Worm (Caenorhabditis elegans) whole organism, L2 larva: ENCODE results near the gene folr-1.

Experiments
- C34F6.9 ChIP-seq: fragments of 150-350 bp; optimal IDR thresholded peaks from 2 replicates; lab custom pipeline; 2014; ENCODE audit warnings: missing biosample characterization, missing genetic modification characterization
- F13H6.1 ChIP-seq: sonication (generic microtip); optimal IDR thresholded peaks from 2 replicates; lab custom pipeline; 2016; ENCODE audit warnings: missing genetic modification characterization, missing compliant biosample characterization
- R02D3.7 ChIP-seq: fragments of 150-350 bp; optimal IDR thresholded peaks from 2 replicates; lab custom pipeline; 2014; ENCODE audit warnings: missing biosample characterization, missing genetic modification characterization
- ZK546.5 ChIP-seq: sonication (generic microtip); optimal IDR thresholded peaks from 2 replicates; lab custom pipeline; 2017; ENCODE audit warnings: missing biosample characterization, missing genetic modification characterization
- alr-1 ChIP-seq: fragments of 150-350 bp; optimal IDR thresholded peaks from 2 replicates; lab custom pipeline; 2014; ENCODE audit warnings: missing biosample characterization, missing genetic modification characterization
- aly-2 ChIP-seq: fragments of 150-350 bp; optimal IDR thresholded peaks from 2 replicates; lab custom pipeline; 2014; ENCODE audit warnings: missing biosample characterization, missing genetic modification characterization
- ama-1 ChIP-seq: fragments of 150-350 bp; optimal IDR thresholded peaks from 2 replicates; lab custom pipeline; 2018; ENCODE audit warnings: inconsistent platforms
- blmp-1 ChIP-seq: sonication (generic microtip); optimal IDR thresholded peaks from 2 replicates; lab custom pipeline; 2017; ENCODE audit warnings: missing genetic modification characterization, mild to moderate bottlenecking, missing compliant biosample characterization, antibody characterized with exemption, moderate library complexity; ENCODE audit not compliant: insufficient read depth
- ceh-82 ChIP-seq: fragments of 150-350 bp; optimal IDR thresholded peaks from 2 replicates; lab custom pipeline; 2014; ENCODE audit warnings: missing biosample characterization, missing genetic modification characterization
- crh-2 ChIP-seq: sonication (generic microtip); optimal IDR thresholded peaks from 2 replicates; lab custom pipeline; 2017; ENCODE audit warnings: missing biosample characterization, missing genetic modification characterization
- dmd-4 ChIP-seq: sonication (generic microtip); optimal IDR thresholded peaks from 2 replicates; lab custom pipeline; 2017; ENCODE audit warnings: missing biosample characterization, missing genetic modification characterization
- egl-27 ChIP-seq: sonication (generic microtip); optimal IDR thresholded peaks from 3 replicates; lab custom pipeline; 2017; ENCODE audit warnings: missing biosample characterization, missing genetic modification reagents, missing genetic modification characterization
- elt-1 ChIP-seq: fragments of 150-350 bp; optimal IDR thresholded peaks from 2 replicates; lab custom pipeline; 2014; ENCODE audit warnings: missing biosample characterization, missing genetic modification characterization
- elt-3 ChIP-seq: sonication (generic microtip); optimal IDR thresholded peaks from 2 replicates; lab custom pipeline; 2017; ENCODE audit warnings: missing biosample characterization, missing genetic modification characterization
- fos-1 ChIP-seq: fragments of 150-350 bp; optimal IDR thresholded peaks from 2 replicates; lab custom pipeline; 2014; ENCODE audit warnings: missing biosample characterization, missing genetic modification characterization
- gmeb-1 ChIP-seq: fragments of 150-350 bp; optimal IDR thresholded peaks from 2 replicates; lab custom pipeline; 2014; ENCODE audit warnings: missing biosample characterization, missing genetic modification characterization
- lin-11 ChIP-seq: fragments of 150-350 bp; sonication (generic microtip); optimal IDR thresholded peaks from 2 replicates; lab custom pipeline; 2014; ENCODE audit warnings: missing biosample characterization, missing genetic modification characterization, inconsistent platforms, mixed read lengths
- lin-13 ChIP-seq: fragments of 150-350 bp; optimal IDR thresholded peaks from 2 replicates; lab custom pipeline; 2014; ENCODE audit warnings: missing biosample characterization, missing genetic modification reagents, missing genetic modification characterization
- lin-39 ChIP-seq: fragments of 150-350 bp; optimal IDR thresholded peaks from 2 replicates; lab custom pipeline; 2014; ENCODE audit warnings: missing biosample characterization, missing genetic modification reagents, missing genetic modification characterization
- lsy-2 ChIP-seq, 2 experiments: fragments of 150-350 bp in 1 of 2; sonication (generic microtip) in 1 of 2; optimal IDR thresholded peaks; 2 replicates each; lab custom pipeline; 2014 to 2017; ENCODE audit warnings: missing biosample characterization in 2 of 2, missing genetic modification characterization in 2 of 2
- mbf-1 ChIP-seq: sonication (generic microtip); optimal IDR thresholded peaks from 2 replicates; lab custom pipeline; 2017; ENCODE audit warnings: missing biosample characterization, missing genetic modification characterization
- mdl-1 ChIP-seq, 2 experiments: fragments of 150-350 bp in 1 of 2; sonication (generic microtip) in 1 of 2; optimal IDR thresholded peaks; 2 replicates each; lab custom pipeline; 2017; ENCODE audit warnings: missing biosample characterization in 2 of 2, missing genetic modification characterization in 2 of 2
- nhr-10 ChIP-seq: sonication (generic microtip); optimal IDR thresholded peaks from 2 replicates; lab custom pipeline; 2017; ENCODE audit warnings: missing biosample characterization, missing genetic modification characterization
- nhr-11 ChIP-seq: fragments of 150-350 bp; optimal IDR thresholded peaks from 2 replicates; lab custom pipeline; 2014; ENCODE audit warnings: missing biosample characterization, missing genetic modification characterization
- nhr-129 ChIP-seq: fragments of 150-350 bp; optimal IDR thresholded peaks from 2 replicates; lab custom pipeline; 2014; ENCODE audit warnings: missing biosample characterization, missing genetic modification characterization
- nhr-23 ChIP-seq: fragments of 150-350 bp; optimal IDR thresholded peaks from 2 replicates; lab custom pipeline; 2014; ENCODE audit warnings: missing biosample characterization, missing genetic modification reagents, missing genetic modification characterization
- nhr-237 ChIP-seq: fragments of 150-350 bp; optimal IDR thresholded peaks from 2 replicates; lab custom pipeline; 2014; ENCODE audit warnings: missing biosample characterization, missing genetic modification characterization
- nhr-25 ChIP-seq: fragments of 150-350 bp; sonication (generic microtip); optimal IDR thresholded peaks from 3 replicates; lab custom pipeline; 2014; ENCODE audit warnings: missing biosample characterization, missing genetic modification characterization
- peb-1 ChIP-seq: fragments of 150-350 bp; optimal IDR thresholded peaks from 2 replicates; lab custom pipeline; 2014; ENCODE audit warnings: missing biosample characterization, missing genetic modification characterization
- sem-4 ChIP-seq: fragments of 150-350 bp; optimal IDR thresholded peaks from 2 replicates; lab custom pipeline; 2014; ENCODE audit warnings: missing biosample characterization, missing genetic modification reagents, missing genetic modification characterization
- skn-1 ChIP-seq: sonication (generic microtip); optimal IDR thresholded peaks from 2 replicates; lab custom pipeline; 2017; ENCODE audit warnings: missing biosample characterization, missing genetic modification characterization
- sma-3 ChIP-seq: sonication (generic microtip); optimal IDR thresholded peaks from 2 replicates; lab custom pipeline; 2016; ENCODE audit warnings: missing genetic modification reagents, missing genetic modification characterization, missing compliant biosample characterization
- sma-9 ChIP-seq, 2 experiments: fragments of 150-350 bp in 1 of 2; sonication (generic microtip) in 1 of 2; optimal IDR thresholded peaks; 2 replicates each; lab custom pipeline; 2014 to 2016; ENCODE audit warnings: missing genetic modification characterization in 2 of 2, mild to moderate bottlenecking in 1 of 2, missing biosample characterization in 1 of 2, missing compliant biosample characterization in 1 of 2, missing genetic modification reagents in 1 of 2, moderate library complexity in 1 of 2
- snpc-4 ChIP-seq: fragments of 150-350 bp; optimal IDR thresholded peaks from 2 replicates; lab custom pipeline; 2014; ENCODE audit warnings: missing biosample characterization, missing genetic modification characterization
- unc-39 ChIP-seq: fragments of 150-350 bp; optimal IDR thresholded peaks from 2 replicates; lab custom pipeline; 2014; ENCODE audit warnings: missing biosample characterization, missing genetic modification characterization
- unc-55 ChIP-seq: fragments of 150-350 bp; sonication (generic microtip); optimal IDR thresholded peaks from 3 replicates; lab custom pipeline; 2014; ENCODE audit warnings: missing biosample characterization, missing genetic modification reagents, missing genetic modification characterization
- zag-1 ChIP-seq: fragments of 150-350 bp; optimal IDR thresholded peaks from 2 replicates; lab custom pipeline; 2014; ENCODE audit warnings: missing biosample characterization, missing genetic modification characterization
- ztf-1 ChIP-seq: fragments of 200-800 bp; sonication (Bioruptor generic); conservative IDR thresholded peaks from 2 replicates; pipeline ENCODE4 v1.3.6; 2022; ENCODE audit warnings: missing genetic modification characterization, missing compliant biosample characterization

Gene folr-1

DNA sequence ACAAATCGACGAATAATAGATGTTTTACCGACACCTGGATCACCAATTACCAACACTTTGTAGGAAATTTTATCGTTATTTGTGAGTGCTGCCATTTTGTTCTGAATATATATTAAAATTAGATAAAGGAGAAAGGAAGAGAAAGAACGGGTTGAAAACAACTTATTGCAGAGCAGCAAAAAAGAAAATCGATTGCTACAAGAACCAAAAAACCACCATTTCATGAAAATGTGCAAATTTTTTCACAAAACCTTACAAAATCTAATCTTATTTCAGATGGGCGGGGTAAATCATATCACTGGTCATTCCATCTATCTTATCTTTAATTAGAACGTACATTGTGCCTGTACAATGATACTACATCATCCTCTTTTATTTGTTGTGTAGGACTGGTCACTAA is 37.0 kb upstream of the folr-1 start, which contains the start of gene glo-1:
Gene glo-1, minus strand, starts transcription at position 101 of the 400 bp plus-strand sequence.
- no peak for TF ChIP-seq lin-13

DNA sequence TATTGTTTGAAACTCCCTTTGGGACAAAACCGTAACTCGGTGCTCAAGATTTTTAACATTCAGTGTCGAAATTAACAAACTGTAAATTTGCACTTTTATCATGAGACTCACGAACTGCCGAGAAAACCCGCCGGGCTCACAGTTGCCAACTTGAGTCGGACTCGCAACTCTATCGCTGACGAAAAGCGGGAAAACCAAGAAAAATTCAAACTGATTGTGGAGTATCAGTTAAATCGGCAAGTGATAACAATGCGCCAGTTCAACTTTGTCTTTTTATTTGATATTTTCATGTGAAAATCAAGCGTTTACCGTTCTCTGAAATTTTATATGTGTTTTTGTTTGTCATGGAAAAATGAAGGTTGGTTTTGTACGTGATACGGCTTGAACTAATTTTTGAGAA is 36.5 kb upstream of the folr-1 start:
- TF ChIP-seq fos-1 (tag; lab: Kevin White, UChicago) (peak; percentile 85), ZK546.5 (tag; lab: Kevin White, UChicago) (no peak)

DNA sequence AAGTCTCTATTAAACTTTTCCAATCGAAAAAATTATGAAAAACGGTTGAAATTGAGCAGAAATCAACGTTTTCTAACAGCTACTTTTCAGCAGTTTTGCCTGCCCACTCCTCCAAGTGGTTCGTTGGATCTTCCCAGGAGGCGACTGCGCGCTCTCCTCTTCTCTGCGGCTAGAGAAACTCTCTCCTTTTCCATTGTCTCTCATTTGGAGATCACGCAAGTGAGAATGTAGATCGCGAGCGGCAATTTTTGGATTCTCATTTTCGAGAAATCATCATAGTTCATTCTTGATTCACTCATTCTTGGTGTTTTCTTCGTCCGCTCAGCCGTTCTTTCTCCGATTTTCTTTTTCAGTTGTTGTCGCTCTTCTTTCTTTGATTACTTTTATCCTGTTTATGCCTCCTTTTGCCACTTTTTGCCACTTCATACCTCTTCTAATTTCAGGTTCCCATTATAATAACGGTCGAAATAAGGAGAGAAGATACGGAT is 35.2 kb upstream of the folr-1 start, which contains the start of gene mrp-4:
Gene mrp-4, plus strand, starts transcription at position 438 of the 488 bp plus-strand sequence.
- no peak for TF ChIP-seq peb-1 (tag; lab: Kevin White, UChicago)
- TF ChIP-seq ama-1, result no peak
- TF ChIP-seq C34F6.9 (tag; lab: Kevin White, UChicago), result no peak
- no peak for TF ChIP-seq nhr-11 (tag; lab: Kevin White, UChicago)
- no peak for TF ChIP-seq gmeb-1
- TF ChIP-seq crh-2, result no peak
- no peak for TF ChIP-seq nhr-25
- TF ChIP-seq unc-39 (tag; lab: Kevin White, UChicago), result no peak
- no peak for TF ChIP-seq elt-3
- no peak for TF ChIP-seq ceh-82

DNA sequence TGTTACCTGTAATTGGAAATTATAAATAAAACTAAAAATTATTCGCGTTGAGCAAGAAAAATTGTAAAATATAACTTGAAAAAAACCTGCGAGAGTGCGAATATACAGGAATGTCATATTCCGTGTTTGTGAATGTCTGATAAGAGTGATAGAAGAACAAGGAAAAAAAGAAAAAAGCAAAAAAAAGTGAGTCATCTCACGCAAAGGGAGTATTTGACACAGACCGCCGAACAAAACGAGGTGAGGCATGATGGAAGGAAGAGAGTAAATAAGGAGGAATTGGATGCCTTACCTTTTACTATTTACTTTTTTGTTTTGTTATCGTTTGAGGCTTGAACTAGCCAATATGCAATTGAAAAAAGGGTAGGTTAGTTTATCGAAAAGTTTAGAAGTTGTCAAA is 26.8 kb upstream of the folr-1 start, which contains the start of gene F21G4.1:
Gene F21G4.1, minus strand, starts transcription at position 6 of the 400 bp plus-strand sequence.
- no peak for TF ChIP-seq F13H6.1 (tag; lab: Kevin White, UChicago)
- peak; percentile 17 for TF ChIP-seq crh-2
- TF ChIP-seq fos-1 (tag; lab: Kevin White, UChicago), result peak; percentile 97

DNA sequence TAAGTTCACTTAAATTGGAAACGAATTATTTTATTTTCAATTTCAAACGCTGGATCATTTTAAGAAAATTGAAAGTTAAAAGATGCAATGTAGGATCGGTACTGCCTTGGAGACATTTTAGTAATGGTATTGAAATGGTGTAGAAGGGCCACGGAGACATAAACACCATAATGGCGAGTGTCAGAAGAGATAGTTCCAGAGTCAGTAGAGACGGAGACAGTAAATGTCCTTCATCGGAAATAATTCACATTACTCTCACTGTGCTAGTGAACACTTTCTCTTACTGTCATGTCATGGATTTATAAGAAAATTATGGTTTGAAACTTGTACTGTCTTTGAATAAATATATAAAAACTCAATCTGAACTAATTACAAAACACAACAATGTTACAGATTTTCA is 26.0 kb upstream of the folr-1 start:
- no peak for TF ChIP-seq egl-27
- no peak for TF ChIP-seq nhr-25
- TF ChIP-seq blmp-1 (tag; lab: Kevin White, UChicago), result peak; percentile 76
- TF ChIP-seq, all 48 proteins: peak for 1

DNA sequence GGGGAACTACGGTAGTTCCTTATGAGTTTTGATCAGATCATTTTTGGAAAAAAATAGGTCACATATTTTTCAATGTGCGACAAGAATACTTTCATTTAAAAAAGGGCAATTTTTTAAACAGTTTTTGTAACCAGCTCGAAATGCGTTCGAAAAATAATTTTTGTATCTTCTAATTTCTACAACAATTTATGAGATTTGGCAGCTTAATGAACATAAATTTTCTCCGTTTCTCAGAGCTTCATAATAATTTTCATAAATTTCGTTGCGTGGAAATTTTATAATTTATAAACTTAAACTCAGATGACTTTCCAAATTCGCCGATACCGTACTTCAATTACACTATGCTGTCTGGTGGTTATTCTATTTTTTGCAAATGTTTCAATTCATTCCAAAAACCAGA is 24.3 kb upstream of the folr-1 start, which contains the start of gene F21G4.3:
Gene F21G4.3, plus strand, starts transcription at position 301 of the 400 bp plus-strand sequence.
- no peak for TF ChIP-seq mbf-1 (tag; lab: Kevin White, UChicago)
- no peak for TF ChIP-seq sma-3 (GFP tag; lab: Kevin White, UChicago)
- TF ChIP-seq nhr-237 (tag; lab: Kevin White, UChicago), result no peak
- TF ChIP-seq nhr-129 (tag; lab: Kevin White, UChicago), result no peak
- TF ChIP-seq sem-4 (tag; lab: Kevin White, UChicago), result no peak
- TF ChIP-seq zag-1, result no peak

DNA sequence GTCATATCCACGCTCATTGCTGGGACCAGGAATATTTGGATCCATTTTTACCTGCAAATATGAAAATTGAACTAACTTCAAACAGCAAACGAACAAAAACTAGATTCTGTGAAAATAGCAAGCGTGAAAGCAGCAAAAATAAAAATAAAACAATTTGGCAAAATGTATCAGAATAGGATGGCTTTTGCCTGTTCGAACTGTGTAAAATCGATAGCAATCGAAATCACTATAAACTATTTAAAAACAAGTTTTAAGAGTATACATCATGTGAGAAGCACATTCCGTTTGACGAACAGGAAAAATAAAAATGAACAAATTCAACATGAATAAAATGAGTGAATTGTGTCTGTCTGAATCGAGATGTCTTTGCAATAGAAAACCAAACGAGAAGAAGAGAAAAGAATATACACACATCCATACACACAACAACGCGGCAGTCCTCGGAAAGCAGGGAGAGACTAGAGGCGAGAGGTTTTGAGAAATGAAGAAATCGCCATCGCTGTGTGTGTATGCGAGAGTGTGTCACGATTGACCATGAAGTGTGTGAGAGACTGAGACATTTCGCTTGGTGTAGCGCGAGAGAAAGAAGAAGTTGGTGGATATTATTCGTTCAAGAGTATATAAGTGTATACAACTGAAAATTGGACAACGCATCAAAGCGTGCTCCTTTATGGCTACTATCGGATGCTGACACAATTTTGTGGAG is 19.5 kb upstream of the folr-1 start, which contains the start of gene phf-34:
Gene phf-34, minus strand, starts transcription at position 51 of the 706 bp plus-strand sequence.
- no peak for TF ChIP-seq skn-1 (tag; lab: Kevin White, UChicago)
- TF ChIP-seq lin-13, result peak; percentile 37
- TF ChIP-seq unc-39 (tag; lab: Kevin White, UChicago), result no peak
- no peak for TF ChIP-seq blmp-1 (tag; lab: Kevin White, UChicago)
- TF ChIP-seq fos-1 (tag; lab: Kevin White, UChicago), result peak; percentile 33
- TF ChIP-seq sma-3 (GFP tag; lab: Kevin White, UChicago), result no peak
- no peak for TF ChIP-seq aly-2 (tag; lab: Kevin White, UChicago)
- TF ChIP-seq nhr-23, result no peak
- TF ChIP-seq nhr-11 (tag; lab: Kevin White, UChicago), result no peak
- peak; percentile 66 for TF ChIP-seq zag-1
- TF ChIP-seq alr-1 (tag; lab: Kevin White, UChicago), result no peak
- no peak for TF ChIP-seq lin-39 (tag; lab: Kevin White, UChicago)
- TF ChIP-seq ztf-1 (GFP tag; lab: Robert Waterston, UW), result no peak
- TF ChIP-seq nhr-10, result no peak
- no peak for TF ChIP-seq dmd-4 (tag; lab: Kevin White, UChicago)
- peak; percentile 49 for TF ChIP-seq nhr-25
- TF ChIP-seq peb-1 (tag; lab: Kevin White, UChicago), result no peak
- TF ChIP-seq R02D3.7 (tag; lab: Kevin White, UChicago), result no peak
- no peak for TF ChIP-seq nhr-237 (tag; lab: Kevin White, UChicago)
- TF ChIP-seq lsy-2 (tag; optimal IDR thresholded peaks at IDR 0.05; lab: Kevin White, UChicago), result peak in 1 of 2 experiments; percentile 58
- TF ChIP-seq nhr-129 (tag; lab: Kevin White, UChicago), result peak; percentile 84
- TF ChIP-seq C34F6.9 (tag; lab: Kevin White, UChicago), result peak; percentile 65
- TF ChIP-seq crh-2, result peak; percentile 67
- peak in 1 of 2 experiments; percentile 17 for TF ChIP-seq mdl-1 (tag; optimal IDR thresholded peaks at IDR 0.05; lab: Kevin White, UChicago)
- TF ChIP-seq snpc-4 (tag; lab: Kevin White, UChicago), result no peak
- peak; percentile 35 for TF ChIP-seq sma-9 (GFP tag; optimal IDR thresholded peaks at IDR 0.05; lab: Kevin White, UChicago)
- no peak for TF ChIP-seq sma-9 (tag; optimal IDR thresholded peaks at IDR 0.05; lab: Kevin White, UChicago)
- TF ChIP-seq lin-11, result peak; percentile 9
- peak; percentile 71 for TF ChIP-seq F13H6.1 (tag; lab: Kevin White, UChicago)
- TF ChIP-seq unc-55 (GFP tag; lab: Kevin White, UChicago), result peak; percentile 76
- TF ChIP-seq elt-1 (tag; lab: Kevin White, UChicago), result no peak
